Worm (Caenorhabditis elegans): Measurements from ENCODE around the gene tag-343.

- TF ChIP-seq him-1 (tag; optimal IDR thresholded peaks at IDR 0.05): no peak
- no peak for TF ChIP-seq W03F9.2 (tag; optimal IDR thresholded peaks at IDR 0.05)
Measured at ce11 chrX:16655283-16655682, 19.2 kb downstream of the tag-343 start.

All from whole organism, L4/young adult.